Fruit fly (Drosophila melanogaster): ENCODE results near the gene Bin1.

Gene Bin1

DNA sequence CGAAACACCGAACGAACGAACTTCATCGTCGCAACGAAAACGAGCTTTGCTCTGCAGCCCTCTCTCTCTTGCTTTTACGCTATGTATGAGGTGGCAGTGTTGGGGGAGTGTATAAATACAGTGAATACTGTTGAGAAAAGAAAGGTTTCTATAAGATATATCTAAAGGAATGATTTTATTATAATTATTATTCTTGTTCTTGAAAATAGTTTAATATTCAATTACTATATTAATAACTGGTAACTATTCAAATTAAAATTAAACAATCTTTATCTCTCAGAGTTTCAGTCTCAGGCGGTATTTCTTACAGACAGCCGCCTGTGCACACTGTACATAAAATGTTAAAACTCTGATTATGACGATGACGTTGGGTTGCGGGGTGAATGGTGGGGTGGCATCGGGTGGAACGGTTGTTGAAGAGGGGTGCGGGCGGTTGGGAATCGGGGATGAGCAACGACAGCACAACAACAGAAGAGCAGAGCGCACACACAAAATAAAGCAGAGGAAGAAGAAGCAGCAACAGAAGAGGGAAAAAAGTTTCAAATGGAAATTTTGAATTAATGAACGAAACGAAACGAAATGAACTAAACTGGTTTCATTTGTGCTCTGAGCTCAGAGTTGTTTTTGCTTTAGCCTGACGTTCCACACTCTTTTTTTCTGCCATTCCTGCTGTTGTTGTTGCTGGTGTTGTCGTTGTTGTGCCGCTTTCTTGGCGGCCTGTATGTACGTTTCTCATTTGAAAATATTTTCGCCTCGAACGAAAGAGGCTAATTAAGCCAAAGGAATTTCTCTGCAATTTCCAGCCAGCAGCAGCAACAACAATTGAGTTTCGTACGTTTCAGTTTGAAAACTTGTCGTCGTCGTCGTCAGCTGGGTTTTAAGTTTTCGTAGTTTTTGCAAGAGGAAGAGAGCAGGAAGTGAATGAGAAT lies 47.6 kb upstream of the Bin1 start:
- TF ChIP-seq Dfd (GFP tag; optimal IDR thresholded peaks at IDR 0.05) (peak; percentile 83), Vsx2 (GFP tag; optimal IDR thresholded peaks at IDR 0.05; ENCODE audit: partially characterized antibody) (no peak), Hr83 (GFP tag; optimal IDR thresholded peaks at IDR 0.05; ENCODE audit: poor library complexity, severe bottlenecking) (peak; percentile 91), jim (GFP tag; optimal IDR thresholded peaks at IDR 0.05) (peak; percentile 68), Abd-B (GFP tag; optimal IDR thresholded peaks at IDR 0.05) (no peak), Hr78 (GFP tag; optimal IDR thresholded peaks at IDR 0.05) (no peak), dmrt93B (GFP tag; optimal IDR thresholded peaks at IDR 0.05) (peak; percentile 97), N (GFP tag; optimal IDR thresholded peaks at IDR 0.05) (no peak), Dif (GFP tag; optimal IDR thresholded peaks at IDR 0.05; ENCODE audit: partially characterized antibody) (peak; percentile 50), GATAd (GFP tag; optimal IDR thresholded peaks at IDR 0.05) (no peak), Jra (GFP tag; optimal IDR thresholded peaks at IDR 0.05) (peak; percentile 89), fru (GFP tag; optimal IDR thresholded peaks at IDR 0.05) (peak; percentile 93), CG32264 (GFP tag; optimal IDR thresholded peaks at IDR 0.05) (no peak), CrebA (GFP tag; optimal IDR thresholded peaks at IDR 0.05; ENCODE audit: borderline replicate concordance) (peak; percentile 58), woc (GFP tag; optimal IDR thresholded peaks at IDR 0.05) (peak; percentile 89), br (GFP tag; optimal IDR thresholded peaks at IDR 0.05) (peak; percentile 79), lola (GFP tag; optimal IDR thresholded peaks at IDR 0.05) (no peak), brk (GFP tag; optimal IDR thresholded peaks at IDR 0.05) (peak; percentile 87), Sp1 (GFP tag; optimal IDR thresholded peaks at IDR 0.05) (peak; percentile 99), pan (optimal IDR thresholded peaks at IDR 0.05) (no peak), Myc (optimal IDR thresholded peaks at IDR 0.05) (no peak), OdsH (GFP tag; optimal IDR thresholded peaks at IDR 0.05) (peak; percentile 98), usp (GFP tag; optimal IDR thresholded peaks at IDR 0.05) (no peak), h (GFP tag; optimal IDR thresholded peaks at IDR 0.05) (peak; percentile 92), CG9705 (GFP tag; optimal IDR thresholded peaks at IDR 0.05) (peak; percentile 96), ey (GFP tag; optimal IDR thresholded peaks at IDR 0.05) (peak; percentile 86), dsf (GFP tag; optimal IDR thresholded peaks at IDR 0.05; ENCODE audit: borderline replicate concordance) (peak; percentile 80), rgr (GFP tag; optimal IDR thresholded peaks at IDR 0.05) (peak; percentile 97), HLH106 (tag; optimal IDR thresholded peaks at IDR 0.05) (peak; percentile 99), sv (GFP tag; optimal IDR thresholded peaks at IDR 0.05) (peak; percentile 85), tai (GFP tag; optimal IDR thresholded peaks at IDR 0.05) (peak; percentile 63), Hnf4 (GFP tag; optimal IDR thresholded peaks at IDR 0.05) (peak; percentile 86), foxo (GFP tag; optimal IDR thresholded peaks at IDR 0.05) (peak in 1 of 2 experiments; percentile 99), psq (GFP tag; optimal IDR thresholded peaks at IDR 0.05) (peak; percentile 98), sage (GFP tag; optimal IDR thresholded peaks at IDR 0.05) (peak; percentile 95), Mio (GFP tag; optimal IDR thresholded peaks at IDR 0.05) (peak; percentile 60), Rel (GFP tag; optimal IDR thresholded peaks at IDR 0.05) (no peak), Rel (tag; optimal IDR thresholded peaks at IDR 0.05) (peak; percentile 86), dl (GFP tag; optimal IDR thresholded peaks at IDR 0.05; ENCODE audit: insufficient read depth in 1 of 2, partially characterized antibody in 2 of 2) (peak; percentile 69 to 72)

DNA sequence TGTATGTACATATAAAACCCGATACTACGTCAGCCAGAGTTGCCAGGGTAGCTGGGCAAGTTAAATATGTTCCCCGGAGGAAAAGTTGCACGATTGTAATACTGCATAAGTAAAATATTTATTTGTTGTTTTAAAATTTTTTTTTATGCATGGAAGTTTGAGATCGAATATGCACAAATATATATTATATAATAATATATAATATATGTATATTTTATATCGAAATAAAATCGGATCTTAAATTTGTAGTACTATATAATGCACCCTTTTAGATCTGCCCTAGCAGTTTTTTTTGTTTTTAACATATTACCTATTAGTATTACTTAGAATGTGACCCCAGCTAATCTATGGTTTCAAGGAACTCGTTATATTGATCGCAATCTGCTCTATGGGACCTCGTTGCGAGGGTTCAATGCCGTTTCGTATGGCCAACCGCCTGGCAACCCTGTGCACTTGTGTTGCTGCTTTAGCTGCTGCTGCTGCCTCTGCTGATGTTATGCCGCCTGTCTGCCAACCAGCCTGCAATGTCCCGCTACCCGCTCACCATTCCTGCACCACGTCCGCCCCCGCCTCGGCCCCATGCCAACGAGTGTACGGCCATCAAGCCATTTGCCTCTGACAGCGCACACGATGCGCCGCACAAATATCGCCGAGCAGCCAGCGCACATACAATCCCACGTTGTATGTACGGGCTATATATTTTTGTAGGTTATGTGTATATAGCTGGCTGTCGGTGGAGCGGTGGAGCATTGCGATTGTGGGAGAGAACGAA lies 46.8 kb upstream of the Bin1 start:
- TF ChIP-seq CG9705 (GFP tag; optimal IDR thresholded peaks at IDR 0.05) (peak; percentile 72), Vsx2 (GFP tag; optimal IDR thresholded peaks at IDR 0.05; ENCODE audit: partially characterized antibody) (no peak), Hr78 (GFP tag; optimal IDR thresholded peaks at IDR 0.05) (no peak), lola (GFP tag; optimal IDR thresholded peaks at IDR 0.05) (no peak), usp (GFP tag; optimal IDR thresholded peaks at IDR 0.05) (no peak), Rel (GFP tag; optimal IDR thresholded peaks at IDR 0.05) (no peak), Rel (tag; optimal IDR thresholded peaks at IDR 0.05) (peak; percentile 64), CrebA (GFP tag; optimal IDR thresholded peaks at IDR 0.05; ENCODE audit: borderline replicate concordance) (peak; percentile 93), ey (GFP tag; optimal IDR thresholded peaks at IDR 0.05) (peak; percentile 61), foxo (GFP tag; optimal IDR thresholded peaks at IDR 0.05) (peak; percentile 72 to 77), dl (GFP tag; optimal IDR thresholded peaks at IDR 0.05; ENCODE audit: insufficient read depth in 1 of 2, partially characterized antibody in 2 of 2) (peak; percentile 56 to 64), h (GFP tag; optimal IDR thresholded peaks at IDR 0.05) (no peak), HLH106 (tag; optimal IDR thresholded peaks at IDR 0.05) (peak; percentile 92), Mio (GFP tag; optimal IDR thresholded peaks at IDR 0.05) (peak; percentile 37), OdsH (GFP tag; optimal IDR thresholded peaks at IDR 0.05) (peak; percentile 62), tai (GFP tag; optimal IDR thresholded peaks at IDR 0.05) (no peak), fru (GFP tag; optimal IDR thresholded peaks at IDR 0.05) (peak; percentile 45), Hnf4 (GFP tag; optimal IDR thresholded peaks at IDR 0.05) (no peak), woc (GFP tag; optimal IDR thresholded peaks at IDR 0.05) (peak; percentile 31), rgr (GFP tag; optimal IDR thresholded peaks at IDR 0.05) (peak; percentile 40), Jra (GFP tag; optimal IDR thresholded peaks at IDR 0.05) (no peak), Dfd (GFP tag; optimal IDR thresholded peaks at IDR 0.05) (peak; percentile 87), pan (optimal IDR thresholded peaks at IDR 0.05) (no peak), sv (GFP tag; optimal IDR thresholded peaks at IDR 0.05) (peak; percentile 79), brk (GFP tag; optimal IDR thresholded peaks at IDR 0.05) (no peak), GATAd (GFP tag; optimal IDR thresholded peaks at IDR 0.05) (no peak), Dif (GFP tag; optimal IDR thresholded peaks at IDR 0.05; ENCODE audit: partially characterized antibody) (peak; percentile 85), sage (GFP tag; optimal IDR thresholded peaks at IDR 0.05) (peak; percentile 29), psq (GFP tag; optimal IDR thresholded peaks at IDR 0.05) (peak; percentile 65), jim (GFP tag; optimal IDR thresholded peaks at IDR 0.05) (peak; percentile 83), br (GFP tag; optimal IDR thresholded peaks at IDR 0.05) (peak; percentile 51), Abd-B (GFP tag; optimal IDR thresholded peaks at IDR 0.05) (no peak), CG32264 (GFP tag; optimal IDR thresholded peaks at IDR 0.05) (no peak), N (GFP tag; optimal IDR thresholded peaks at IDR 0.05) (no peak), dmrt93B (GFP tag; optimal IDR thresholded peaks at IDR 0.05) (peak; percentile 95)

Data from whole organism, wandering third instar larva.